Fruit fly (Drosophila melanogaster) S2 (cell line): ENCODE results near the gene tth.

Experiments
- CG8478 ChIP-seq: fragments of >200 bp; optimal IDR thresholded peaks from 2 replicates; lab custom pipeline; 2018
- CTCF ChIP-seq, 2 experiments: fragments of >200 bp; optimal IDR thresholded peaks; 2 replicates each; lab custom pipeline; 2018

DNA sequence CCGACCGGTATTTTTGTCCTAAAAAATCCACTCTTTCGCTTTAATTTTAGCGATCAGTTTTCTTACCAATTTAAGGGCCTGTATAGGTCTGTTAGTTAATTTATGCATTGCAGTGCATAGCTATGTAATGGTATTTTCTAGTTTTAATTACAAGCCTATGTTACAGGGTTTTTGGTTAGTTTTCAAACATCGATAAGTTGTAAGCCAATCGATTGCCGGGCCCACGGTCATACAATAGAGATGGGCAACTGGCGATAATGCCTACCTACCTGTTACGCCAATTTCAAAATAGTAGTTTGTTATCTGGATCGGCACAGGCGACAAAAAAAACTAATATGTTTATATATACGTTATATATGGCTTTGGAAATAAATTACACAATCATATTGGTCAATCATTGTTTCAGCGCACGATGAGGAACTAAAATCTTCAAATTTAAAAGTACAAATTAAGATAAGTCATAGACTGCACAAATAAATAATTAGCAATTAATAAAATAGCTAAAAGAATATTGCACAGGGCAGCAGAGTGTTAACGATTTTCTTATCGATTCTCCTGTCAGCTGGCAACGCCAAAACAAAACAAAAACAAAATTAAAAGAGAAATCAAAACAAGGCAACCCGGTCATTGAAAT is at the start of gene tth, which contains the start of gene Tango2:
- TF ChIP-seq CG8478 (lab: Kevin White, UChicago): no peak
- no peak for TF ChIP-seq CTCF (optimal IDR thresholded peaks at IDR 0.05; lab: Kevin White, UChicago)
